1 fruit fly cellular context compared by ENCODE assay signal in the genomic region with DNA sequence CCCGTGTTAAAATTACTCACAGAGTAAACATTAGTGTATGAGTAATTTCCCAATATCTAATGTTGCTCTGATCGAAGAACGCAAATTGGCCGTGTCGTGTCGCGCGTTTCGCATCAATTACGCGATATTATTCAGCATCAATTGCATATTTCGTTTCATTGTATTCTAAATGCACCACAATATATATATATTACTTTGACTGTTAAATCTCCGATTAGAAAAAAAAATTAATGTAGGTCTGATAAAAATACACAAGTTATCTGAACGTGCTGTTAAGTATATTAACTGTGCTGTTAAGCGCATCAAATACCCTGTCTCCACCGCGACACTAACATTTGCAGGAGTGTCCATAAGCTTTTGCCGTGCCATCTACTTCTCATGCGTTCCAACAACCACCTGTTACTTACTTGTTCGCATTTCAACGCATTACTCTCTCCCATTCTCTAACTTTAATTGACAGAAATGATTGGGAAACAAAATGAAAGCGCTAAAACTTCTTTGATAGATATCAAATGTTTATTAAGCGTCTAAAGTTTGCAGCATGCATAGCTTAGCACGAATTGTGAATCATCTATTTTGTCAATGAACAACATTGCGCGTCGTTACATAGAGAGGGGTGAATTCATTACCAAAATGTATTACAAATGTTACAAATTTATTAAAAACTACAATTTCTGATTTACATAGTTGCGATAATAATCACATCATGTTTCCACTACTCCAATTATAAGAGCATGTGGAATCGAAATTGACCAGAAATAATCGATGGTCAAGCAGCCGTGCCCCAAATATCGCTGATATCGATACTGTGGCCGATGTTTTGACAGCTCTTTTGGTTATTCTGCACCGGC.
A peak's percentile ranks its signal among the peaks of the same experiment; 100 is the strongest.
TF ChIP-seq lines count a peak whose summit lies in the region.

A gene (minus strand): TSS at position 287 of the 851 bp plus-strand sequence.
A gene (plus strand): TSS at position 802 of the 851 bp plus-strand sequence.

TF ChIP-seq in whole organism, embryonic, 481 proteins besides CTCF, POLR2A, EP300 and RAD21 (continued from another document):
- TF ChIP-seq nau (GFP tag; optimal IDR thresholded peaks at IDR 0.05; lab: Kevin White, UChicago) (no peak), ssp (GFP tag; IDR thresholded peaks at IDR 0.05; lab: Robert Waterston, UW) (peak; percentile 84), CG3281 (GFP tag; optimal IDR thresholded peaks at IDR 0.05; lab: Kevin White, UChicago) (no peak), CG12942 (GFP tag; optimal IDR thresholded peaks at IDR 0.05; lab: Kevin White, UChicago) (no peak), insv (GFP tag; optimal IDR thresholded peaks at IDR 0.05; lab: Kevin White, UChicago) (peak in 1 of 2 experiments; percentile 21), CG10209 (GFP tag; optimal IDR thresholded peaks at IDR 0.05; lab: Kevin White, UChicago) (no peak), Drgx (GFP tag; IDR thresholded peaks at IDR 0.05; lab: Robert Waterston, UW) (no peak), ase (GFP tag; IDR thresholded peaks at IDR 0.05; lab: Robert Waterston, UW) (no peak), maf-S (GFP tag; optimal IDR thresholded peaks at IDR 0.05; lab: Kevin White, UChicago) (no peak), Stat92E (GFP tag; optimal IDR thresholded peaks at IDR 0.05; lab: Kevin White, UChicago) (no peak), Taf1 (GFP tag; IDR thresholded peaks at IDR 0.05; lab: Robert Waterston, UW) (no peak), crp (GFP tag; optimal IDR thresholded peaks at IDR 0.05; lab: Kevin White, UChicago) (no peak), tna (GFP tag; IDR thresholded peaks at IDR 0.05; lab: Robert Waterston, UW; ENCODE audit: partially characterized antibody) (peak; percentile 93), CG10543 (GFP tag; optimal IDR thresholded peaks at IDR 0.05; lab: Kevin White, UChicago) (no peak), pum (GFP tag; optimal IDR thresholded peaks at IDR 0.05; lab: Kevin White, UChicago) (no peak), jumu (GFP tag; optimal IDR thresholded peaks at IDR 0.05; lab: Kevin White, UChicago) (no peak), CG11247 (GFP tag; IDR thresholded peaks at IDR 0.05; lab: Robert Waterston, UW) (no peak), CG7786 (GFP tag; optimal IDR thresholded peaks at IDR 0.05; lab: Kevin White, UChicago) (no peak), CG10274 (GFP tag; optimal IDR thresholded peaks at IDR 0.05; lab: Kevin White, UChicago) (no peak), CG2889 (GFP tag; IDR thresholded peaks at IDR 0.05; lab: Robert Waterston, UW) (no peak), CG6791 (GFP tag; IDR thresholded peaks at IDR 0.05; lab: Robert Waterston, UW; ENCODE audit: partially characterized antibody) (peak; percentile 94), CG4328 (GFP tag; optimal IDR thresholded peaks at IDR 0.05; lab: Kevin White, UChicago) (no peak), CG15696 (tag; optimal IDR thresholded peaks at IDR 0.05; lab: Kevin White, UChicago) (no peak), Mrtf (GFP tag; IDR thresholded peaks at IDR 0.05; lab: Robert Waterston, UW) (no peak), inv (GFP tag; IDR thresholded peaks at IDR 0.05; lab: Robert Waterston, UW; ENCODE audit: partially characterized antibody) (peak; percentile 88), Vsx1 (GFP tag; optimal IDR thresholded peaks at IDR 0.05; lab: Kevin White, UChicago) (no peak), CG13624 (GFP tag; optimal IDR thresholded peaks at IDR 0.05; lab: Kevin White, UChicago) (no peak), crc (GFP tag; optimal IDR thresholded peaks at IDR 0.05; lab: Kevin White, UChicago) (no peak), Xrp1 (GFP tag; IDR thresholded peaks at IDR 0.05; lab: Robert Waterston, UW) (no peak), row (GFP tag; IDR thresholded peaks at IDR 0.05; lab: Robert Waterston, UW) (peak; percentile 57), disco-r (GFP tag; optimal IDR thresholded peaks at IDR 0.05; lab: Kevin White, UChicago) (no peak), Abd-B (GFP tag; optimal IDR thresholded peaks at IDR 0.05; lab: Kevin White, UChicago) (no peak), CG31388 (GFP tag; optimal IDR thresholded peaks at IDR 0.05; lab: Kevin White, UChicago) (no peak), CG3407 (GFP tag; optimal IDR thresholded peaks at IDR 0.05; lab: Kevin White, UChicago) (no peak), gcm (GFP tag; optimal IDR thresholded peaks at IDR 0.05; lab: Kevin White, UChicago) (no peak), CG5245 (GFP tag; optimal IDR thresholded peaks at IDR 0.05; lab: Kevin White, UChicago) (no peak), Sry-β (GFP tag; optimal IDR thresholded peaks at IDR 0.05; lab: Kevin White, UChicago) (no peak)
